ENCODE assay signal across 2 fruit fly cellular contexts in the genomic region with DNA sequence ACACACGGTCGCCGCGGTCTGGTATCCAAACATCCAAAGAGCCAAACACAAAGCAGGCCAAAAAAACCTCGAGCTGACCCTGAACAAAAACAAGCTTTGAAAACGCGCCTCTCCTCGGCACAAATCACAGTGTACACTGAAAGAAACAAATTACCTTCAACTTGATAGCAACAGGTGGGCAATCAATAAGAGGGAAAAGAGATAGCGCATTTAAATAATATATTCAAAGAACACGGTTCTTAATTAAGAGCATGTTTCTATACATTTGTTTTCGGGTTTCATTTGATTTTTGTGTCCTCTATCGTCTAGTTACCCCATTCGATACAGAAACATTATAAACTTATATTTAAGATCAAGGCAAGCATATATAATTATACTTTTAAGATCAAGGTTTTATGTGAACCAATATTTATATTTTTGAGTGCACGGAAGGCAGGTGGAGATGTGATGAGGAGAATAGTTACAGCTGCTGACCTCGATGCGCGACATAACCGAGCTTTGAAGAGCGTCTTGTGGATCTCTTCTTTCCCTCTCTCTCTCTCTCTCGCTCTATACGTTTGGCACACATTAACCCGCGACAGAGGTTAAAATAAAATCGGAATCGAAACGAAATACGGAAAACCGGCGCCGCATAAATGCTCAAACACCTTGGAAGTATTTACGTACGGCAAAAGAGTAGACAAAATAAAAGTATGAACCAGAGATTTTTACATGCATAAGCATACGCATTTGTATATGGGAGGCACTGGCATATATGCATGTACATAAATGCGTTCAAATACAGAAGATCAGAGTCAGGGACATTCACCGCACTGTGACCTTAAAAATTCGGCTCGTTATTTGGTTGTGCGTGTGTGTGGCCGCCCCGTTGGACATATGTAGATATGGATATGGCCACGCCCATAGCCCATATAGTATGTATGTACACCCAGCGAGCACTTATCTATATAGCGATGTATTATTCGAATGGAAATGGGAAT.
TF ChIP-seq lines count a peak whose summit lies in the region.

No protein-coding gene starts in this region.

TF ChIP-seq in whole organism, embryonic, 481 proteins besides CTCF, POLR2A, EP300 and RAD21 (continued from another document and continues in another):
- TF ChIP-seq lola (GFP tag; optimal IDR thresholded peaks at IDR 0.05; lab: Kevin White, UChicago), result peak in 1 of 3 experiments; percentile 81
- TF ChIP-seq D (optimal IDR thresholded peaks at IDR 0.05; lab: Kevin White, UChicago), result no peak
- TF ChIP-seq D (GFP tag; optimal IDR thresholded peaks at IDR 0.05; lab: Kevin White, UChicago), result peak; percentile 77
- TF ChIP-seq CG11723 (GFP tag; optimal IDR thresholded peaks at IDR 0.05; lab: Kevin White, UChicago), result peak; percentile 82
- TF ChIP-seq Aef1 (GFP tag; IDR thresholded peaks at IDR 0.05; lab: Robert Waterston, UW), result peak; percentile 73
- no peak for TF ChIP-seq cas (GFP tag; IDR thresholded peaks at IDR 0.05; lab: Robert Waterston, UW)
- TF ChIP-seq trh (GFP tag; optimal IDR thresholded peaks at IDR 0.05; lab: Kevin White, UChicago), result peak; percentile 46
- TF ChIP-seq bigmax (GFP tag; optimal IDR thresholded peaks at IDR 0.05; lab: Kevin White, UChicago), result no peak
- TF ChIP-seq CG8388 (GFP tag; optimal IDR thresholded peaks at IDR 0.05; lab: Kevin White, UChicago), result peak; percentile 84
- peak; percentile 86 for TF ChIP-seq seq (GFP tag; IDR thresholded peaks at IDR 0.05; lab: Robert Waterston, UW)
- peak; percentile 73 for TF ChIP-seq CG3847 (GFP tag; IDR thresholded peaks at IDR 0.05; lab: Robert Waterston, UW)
- TF ChIP-seq wdn (GFP tag; IDR thresholded peaks at IDR 0.05; lab: Robert Waterston, UW), result 0 out of 2 replicates have a peak, but pooled peaks have one; percentile 21
- peak; percentile 55 to 92 for TF ChIP-seq Hr51 (GFP tag; optimal IDR thresholded peaks at IDR 0.05; lab: Kevin White, UChicago)
- peak; percentile 81 for TF ChIP-seq CG10147 (GFP tag; optimal IDR thresholded peaks at IDR 0.05; lab: Kevin White, UChicago)
- peak; percentile 69 to 85 for TF ChIP-seq Pdp1 (GFP tag; optimal IDR thresholded peaks at IDR 0.05; lab: Kevin White, UChicago)
- TF ChIP-seq HmgD (GFP tag; optimal IDR thresholded peaks at IDR 0.05; lab: Kevin White, UChicago), result no peak
- TF ChIP-seq Xrp1 (GFP tag; IDR thresholded peaks at IDR 0.05; lab: Robert Waterston, UW), result peak; percentile 61
- TF ChIP-seq CG5245 (GFP tag; optimal IDR thresholded peaks at IDR 0.05; lab: Kevin White, UChicago), result peak; percentile 70
- peak; percentile 75 for TF ChIP-seq CG13624 (GFP tag; optimal IDR thresholded peaks at IDR 0.05; lab: Kevin White, UChicago)
- TF ChIP-seq Fer1 (GFP tag; optimal IDR thresholded peaks at IDR 0.05; lab: Kevin White, UChicago), result peak; percentile 85
- TF ChIP-seq trem (tag; optimal IDR thresholded peaks at IDR 0.05; lab: Kevin White, UChicago), result peak; percentile 77
- TF ChIP-seq Dip2 (GFP tag; IDR thresholded peaks at IDR 0.05; lab: Robert Waterston, UW), result no peak
- TF ChIP-seq mam (GFP tag; optimal IDR thresholded peaks at IDR 0.05; lab: Kevin White, UChicago), result peak; percentile 77
- peak; percentile 85 for TF ChIP-seq CG18599 (GFP tag; optimal IDR thresholded peaks at IDR 0.05; lab: Kevin White, UChicago)
- TF ChIP-seq org-1 (GFP tag; optimal IDR thresholded peaks at IDR 0.05; lab: Kevin White, UChicago), result peak; percentile 81
- peak; percentile 87 for TF ChIP-seq CG6854 (GFP tag; optimal IDR thresholded peaks at IDR 0.05; lab: Kevin White, UChicago)
- peak; percentile 89 for TF ChIP-seq dysf (GFP tag; IDR thresholded peaks at IDR 0.05; lab: Robert Waterston, UW)
- TF ChIP-seq lov (optimal IDR thresholded peaks at IDR 0.05; lab: Kevin White, UChicago), result no peak
- no peak for TF ChIP-seq lov (GFP tag; IDR thresholded peaks at IDR 0.05; lab: Robert Waterston, UW)
- TF ChIP-seq inv (GFP tag; IDR thresholded peaks at IDR 0.05; lab: Robert Waterston, UW; ENCODE audit: partially characterized antibody), result no peak
- peak; percentile 81 for TF ChIP-seq zf30C (GFP tag; optimal IDR thresholded peaks at IDR 0.05; lab: Kevin White, UChicago)
- TF ChIP-seq Kr (GFP tag; optimal IDR thresholded peaks at IDR 0.05; lab: Kevin White, UChicago), result no peak
- TF ChIP-seq Oli (tag; optimal IDR thresholded peaks at IDR 0.05; lab: Kevin White, UChicago), result peak; percentile 92
- TF ChIP-seq CG1832 (GFP tag; optimal IDR thresholded peaks at IDR 0.05; lab: Kevin White, UChicago), result peak; percentile 38
- TF ChIP-seq ems (GFP tag; optimal IDR thresholded peaks at IDR 0.05; lab: Kevin White, UChicago), result peak; percentile 69
- peak; percentile 62 for TF ChIP-seq CG7357 (GFP tag; IDR thresholded peaks at IDR 0.05; lab: Robert Waterston, UW)
- peak; percentile 70 for TF ChIP-seq CG8281 (tag; optimal IDR thresholded peaks at IDR 0.05; lab: Kevin White, UChicago)
- TF ChIP-seq slou (GFP tag; optimal IDR thresholded peaks at IDR 0.05; lab: Kevin White, UChicago), result peak; percentile 52
- TF ChIP-seq pho (GFP tag; optimal IDR thresholded peaks at IDR 0.05; lab: Kevin White, UChicago), result peak; percentile 80
- no peak; the same call in 1 of the 2 replicates for TF ChIP-seq CG5953 (GFP tag; IDR thresholded peaks at IDR 0.05; lab: Robert Waterston, UW)
- TF ChIP-seq pb (GFP tag; optimal IDR thresholded peaks at IDR 0.05; lab: Kevin White, UChicago), result peak; percentile 38
- TF ChIP-seq sqz (GFP tag; optimal IDR thresholded peaks at IDR 0.05; lab: Kevin White, UChicago), result peak; percentile 76
- peak; percentile 80 for TF ChIP-seq vvl (GFP tag; IDR thresholded peaks at IDR 0.05; lab: Robert Waterston, UW)
- TF ChIP-seq slp2 (GFP tag; optimal IDR thresholded peaks at IDR 0.05; lab: Kevin White, UChicago), result peak; percentile 57
- TF ChIP-seq Gsc (GFP tag; IDR thresholded peaks at IDR 0.05; lab: Robert Waterston, UW), result no peak
- peak in 1 of 2 experiments; percentile 50 for TF ChIP-seq crp (GFP tag; optimal IDR thresholded peaks at IDR 0.05; lab: Kevin White, UChicago)
- no peak for TF ChIP-seq dan (GFP tag; IDR thresholded peaks at IDR 0.05; lab: Robert Waterston, UW)
- peak; percentile 90 for TF ChIP-seq CG12391 (tag; optimal IDR thresholded peaks at IDR 0.05; lab: Kevin White, UChicago)
- TF ChIP-seq CG11696 (GFP tag; IDR thresholded peaks at IDR 0.05; lab: Robert Waterston, UW), result peak; percentile 66
- TF ChIP-seq CG17385 (GFP tag; optimal IDR thresholded peaks at IDR 0.05; lab: Kevin White, UChicago), result peak; percentile 86
- peak; percentile 76 for TF ChIP-seq CG17568 (GFP tag; optimal IDR thresholded peaks at IDR 0.05; lab: Kevin White, UChicago)
- TF ChIP-seq BEAF-32 (GFP tag; optimal IDR thresholded peaks at IDR 0.05; lab: Kevin White, UChicago), result no peak
- TF ChIP-seq CG14014 (GFP tag; IDR thresholded peaks at IDR 0.05; lab: Robert Waterston, UW), result peak; percentile 70
- TF ChIP-seq fru (optimal IDR thresholded peaks at IDR 0.05; lab: Kevin White, UChicago), result no peak
- peak; percentile 39 for TF ChIP-seq emc (GFP tag; optimal IDR thresholded peaks at IDR 0.05; lab: Kevin White, UChicago)
- TF ChIP-seq phol (tag; optimal IDR thresholded peaks at IDR 0.05; lab: Kevin White, UChicago), result peak; percentile 91
- TF ChIP-seq Lim3 (GFP tag; IDR thresholded peaks at IDR 0.05; lab: Robert Waterston, UW), result 0 out of 2 replicates have a peak, but pooled peaks have one; percentile 15
- TF ChIP-seq al (GFP tag; IDR thresholded peaks at IDR 0.05; lab: Robert Waterston, UW), result peak; percentile 73
- peak; percentile 92 for TF ChIP-seq CG7556 (GFP tag; optimal IDR thresholded peaks at IDR 0.05; lab: Kevin White, UChicago)
- TF ChIP-seq CG12942 (GFP tag; optimal IDR thresholded peaks at IDR 0.05; lab: Kevin White, UChicago), result peak; percentile 79

TF ChIP-seq in whole organism, prepupa, 60 proteins besides CTCF, POLR2A, EP300 and RAD21 (continued from another document):
- TF ChIP-seq Smox (GFP tag; optimal IDR thresholded peaks at IDR 0.05; lab: Kevin White, UChicago) (peak; percentile 75), CG9139 (GFP tag; optimal IDR thresholded peaks at IDR 0.05; lab: Kevin White, UChicago) (peak; percentile 12), svp (GFP tag; lab: Kevin White, UChicago) (peak; percentile 89), CG8319 (GFP tag; optimal IDR thresholded peaks at IDR 0.05; lab: Kevin White, UChicago) (peak; percentile 69), Hr39 (GFP tag; optimal IDR thresholded peaks at IDR 0.05; lab: Kevin White, UChicago) (peak; percentile 65), lz (GFP tag; optimal IDR thresholded peaks at IDR 0.05; lab: Kevin White, UChicago) (peak; percentile 78), CG16779 (tag; optimal IDR thresholded peaks at IDR 0.05; lab: Kevin White, UChicago) (peak; percentile 69), net (GFP tag; optimal IDR thresholded peaks at IDR 0.05; lab: Kevin White, UChicago) (peak; percentile 81), CG6163 (GFP tag; IDR thresholded peaks at IDR 0.05; lab: Robert Waterston, UW) (peak; percentile 64), CG3919 (GFP tag; optimal IDR thresholded peaks at IDR 0.05; lab: Kevin White, UChicago) (peak; percentile 84), Lpt (GFP tag; optimal IDR thresholded peaks at IDR 0.05; lab: Kevin White, UChicago) (peak; percentile 84), vri (GFP tag; optimal IDR thresholded peaks at IDR 0.05; lab: Kevin White, UChicago) (peak; percentile 39), CG8632 (GFP tag; optimal IDR thresholded peaks at IDR 0.05; lab: Kevin White, UChicago) (peak; percentile 79), Sox15 (GFP tag; optimal IDR thresholded peaks at IDR 0.05; lab: Kevin White, UChicago) (peak; percentile 70), CG8119 (GFP tag; IDR thresholded peaks at IDR 0.05; lab: Robert Waterston, UW) (peak; percentile 76)
